Fruit fly (Drosophila melanogaster): ENCODE measurements around the gene CG33920.

DNA sequence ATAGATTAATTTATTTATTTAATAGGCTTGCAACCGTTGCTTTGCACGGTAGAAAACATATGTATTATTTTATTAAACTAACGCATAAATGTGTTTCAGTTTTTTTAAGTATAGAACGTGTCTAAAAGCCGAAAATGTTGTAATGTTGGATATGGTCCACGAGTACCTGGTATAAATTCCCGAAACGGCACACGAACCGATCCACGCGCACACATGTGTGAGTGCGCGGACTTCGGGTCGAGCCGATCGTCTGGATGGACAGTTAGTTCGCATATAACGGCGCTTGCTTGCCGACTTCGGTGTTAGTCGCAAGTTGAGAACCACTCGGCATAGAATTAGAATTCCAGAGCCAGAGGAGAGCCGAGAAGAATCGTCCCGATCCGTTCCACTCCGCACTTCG is 3.7 kb upstream of the CG33920 start, which contains the start of gene Alp4:
- TF ChIP-seq h (optimal IDR thresholded peaks at IDR 0.05) (no peak), psq (optimal IDR thresholded peaks at IDR 0.05) (no peak), ttk (optimal IDR thresholded peaks at IDR 0.05) (no peak), insv (optimal IDR thresholded peaks at IDR 0.05) (no peak), Myc (optimal IDR thresholded peaks at IDR 0.05) (no peak)
